Fruit fly (Drosophila melanogaster) whole organism, embryonic: ENCODE measurements around the gene Antp.
A peak's percentile ranks its signal among the peaks of the same experiment; 100 is the strongest.

Experiments
- Bdp1 ChIP-seq: fragments of 200-800 bp; sonication (Bioruptor generic); optimal IDR thresholded peaks from 3 replicates; lab custom pipeline; 2016; ENCODE audit warnings: missing biosample characterization, missing genetic modification characterization
- CG10267 ChIP-seq: fragments of 200-800 bp; sonication (Bioruptor generic); optimal IDR thresholded peaks from 2 replicates; lab custom pipeline; 2018; ENCODE audit warnings: missing biosample characterization, mild to moderate bottlenecking, missing genetic modification characterization, moderate library complexity
- CG10431 ChIP-seq: fragments of 200-800 bp; sonication (Bioruptor generic); optimal IDR thresholded peaks from 3 replicates; lab custom pipeline; 2018; ENCODE audit warnings: missing biosample characterization, mild to moderate bottlenecking, missing genetic modification characterization
- CG12104 ChIP-seq: fragments of 200-800 bp; sonication (Bioruptor generic); optimal IDR thresholded peaks from 3 replicates; lab custom pipeline; 2016; ENCODE audit warnings: missing biosample characterization, missing genetic modification characterization
- CG12236 ChIP-seq: fragments of 200-800 bp; sonication (Bioruptor generic); optimal IDR thresholded peaks from 2 replicates; lab custom pipeline; 2016; ENCODE audit warnings: missing biosample characterization, missing genetic modification characterization
- CG12744 ChIP-seq: fragments of 200-800 bp; sonication (Bioruptor generic); optimal IDR thresholded peaks from 2 replicates; lab custom pipeline; 2016; ENCODE audit warnings: missing biosample characterization, missing genetic modification characterization
- CG17359 ChIP-seq: fragments of 200-800 bp; sonication (Bioruptor generic); optimal IDR thresholded peaks from 3 replicates; lab custom pipeline; 2018; ENCODE audit warnings: missing biosample characterization, mild to moderate bottlenecking, missing genetic modification characterization, moderate library complexity
- CG17361 ChIP-seq: fragments of 200-800 bp; sonication (Bioruptor generic); IDR thresholded peaks from 3 replicates; pipeline ENCODE4 v1.3.6; 2022; ENCODE audit warnings: missing biosample characterization, missing genetic modification characterization
- CG2875 ChIP-seq: fragments of 200-800 bp; sonication (Bioruptor generic); optimal IDR thresholded peaks from 2 replicates; lab custom pipeline; 2017; ENCODE audit warnings: missing biosample characterization, mild to moderate bottlenecking, missing genetic modification characterization, missing genetic modification reagents
- CG2889 ChIP-seq: fragments of 200-800 bp; sonication (Bioruptor generic); IDR thresholded peaks from 3 replicates; pipeline ENCODE4 v1.3.6; 2022; ENCODE audit warnings: missing biosample characterization, missing genetic modification characterization
- CG30020 ChIP-seq: fragments of 200-800 bp; optimal IDR thresholded peaks from 2 replicates; lab custom pipeline; 2019; ENCODE audit warnings: missing biosample characterization, mild to moderate bottlenecking, missing genetic modification characterization, moderate library complexity
- CG32767 ChIP-seq: fragments of 200-800 bp; sonication (Bioruptor generic); IDR thresholded peaks from 2 replicates; pipeline ENCODE4 v1.3.6; 2022; ENCODE audit warnings: missing biosample characterization, missing genetic modification characterization
- CG33557 ChIP-seq: fragments of 200-800 bp; sonication (Bioruptor generic); optimal IDR thresholded peaks from 2 replicates; lab custom pipeline; 2019; ENCODE audit warnings: missing biosample characterization, mild to moderate bottlenecking, missing genetic modification characterization, moderate library complexity
- CG4404 ChIP-seq: fragments of 200-800 bp; sonication (Bioruptor generic); IDR thresholded peaks from 2 replicates; pipeline ENCODE4 v1.3.6; 2022; ENCODE audit warnings: missing biosample characterization, missing genetic modification characterization
- CG9797 ChIP-seq: fragments of 200-800 bp; sonication (Bioruptor generic); optimal IDR thresholded peaks from 3 replicates; lab custom pipeline; 2018; ENCODE audit warnings: missing biosample characterization, mild to moderate bottlenecking, missing genetic modification characterization
- CrebB ChIP-seq: fragments of 200-800 bp; sonication (Bioruptor generic); optimal IDR thresholded peaks from 3 replicates; lab custom pipeline; 2018; ENCODE audit warnings: missing biosample characterization, mild to moderate bottlenecking, missing genetic modification characterization
- D19B ChIP-seq: fragments of 200-800 bp; sonication (Bioruptor generic); optimal IDR thresholded peaks from 2 replicates; lab custom pipeline; 2017; ENCODE audit warnings: missing biosample characterization, mild to moderate bottlenecking, missing genetic modification characterization
- Dek ChIP-seq: fragments of 200-800 bp; sonication (Bioruptor generic); optimal IDR thresholded peaks from 3 replicates; lab custom pipeline; 2019; ENCODE audit warnings: missing biosample characterization, mild to moderate bottlenecking, missing genetic modification characterization, moderate library complexity
- H15 ChIP-seq: fragments of 200-800 bp; sonication (Bioruptor generic); IDR thresholded peaks from 3 replicates; pipeline ENCODE4 v1.3.6; 2022; ENCODE audit warnings: missing biosample characterization, missing genetic modification characterization
- HLH54F ChIP-seq: fragments of 200-800 bp; sonication (Bioruptor generic); optimal IDR thresholded peaks from 3 replicates; lab custom pipeline; 2016; ENCODE audit warnings: missing biosample characterization, missing genetic modification characterization
- Hmr ChIP-seq: fragments of 200-800 bp; sonication (Bioruptor generic); optimal IDR thresholded peaks from 3 replicates; lab custom pipeline; 2017; ENCODE audit warnings: mild to moderate bottlenecking, missing biosample characterization, missing genetic modification reagents, missing genetic modification characterization
- MTF-1 ChIP-seq: fragments of 200-800 bp; sonication (Bioruptor generic); optimal IDR thresholded peaks from 2 replicates; lab custom pipeline; 2018; ENCODE audit warnings: missing biosample characterization, mild to moderate bottlenecking, missing genetic modification characterization, borderline replicate concordance
- Meics ChIP-seq: fragments of 200-800 bp; sonication (Bioruptor generic); optimal IDR thresholded peaks from 2 replicates; lab custom pipeline; 2017; ENCODE audit warnings: missing biosample characterization, mild to moderate bottlenecking, missing genetic modification characterization
- Nf-YA ChIP-seq: fragments of 200-800 bp; sonication (Bioruptor generic); IDR thresholded peaks from 2 replicates; pipeline ENCODE4 v1.3.6; 2022; ENCODE audit warnings: missing biosample characterization, missing genetic modification characterization
- Oaz ChIP-seq: fragments of 200-800 bp; sonication (Bioruptor generic); IDR thresholded peaks from 2 replicates; pipeline ENCODE4 v1.3.6; 2022; ENCODE audit warnings: missing biosample characterization, missing genetic modification characterization
- Sox100B ChIP-seq: fragments of 200-800 bp; sonication (Bioruptor generic); optimal IDR thresholded peaks from 3 replicates; lab custom pipeline; 2018; ENCODE audit warnings: missing biosample characterization, mild to moderate bottlenecking, missing genetic modification characterization
- Tbp ChIP-seq: fragments of >200 bp; optimal IDR thresholded peaks from 2 replicates; lab custom pipeline; 2018; ENCODE audit warnings: missing biosample characterization, missing genetic modification characterization
- aop ChIP-seq: fragments of 200-800 bp; sonication (Bioruptor generic); IDR thresholded peaks from 2 replicates; pipeline ENCODE4 v1.3.6; 2022; ENCODE audit warnings: missing biosample characterization, missing genetic modification characterization
- ap ChIP-seq: fragments of 200-800 bp; sonication (Bioruptor generic); IDR thresholded peaks from 2 replicates; pipeline ENCODE4 v1.3.6; 2022; ENCODE audit warnings: missing biosample characterization, missing genetic modification characterization
- bab2 ChIP-seq: fragments of 200-800 bp; sonication (Bioruptor generic); optimal IDR thresholded peaks from 2 replicates; lab custom pipeline; 2016; ENCODE audit warnings: missing biosample characterization, missing genetic modification characterization
- br ChIP-seq: fragments of >200 bp; optimal IDR thresholded peaks from 2 replicates; lab custom pipeline; 2017
- cato ChIP-seq: fragments of 200-800 bp; sonication (Bioruptor generic); optimal IDR thresholded peaks from 2 replicates; lab custom pipeline; 2016; ENCODE audit warnings: missing biosample characterization, missing genetic modification characterization, borderline replicate concordance
- chm ChIP-seq: fragments of 200-800 bp; sonication (Bioruptor generic); IDR thresholded peaks from 2 replicates; pipeline ENCODE4 v1.3.6; 2022; ENCODE audit warnings: missing biosample characterization, missing genetic modification characterization
- dpn ChIP-seq, 2 experiments: fragments of 200-800 bp; sonication (Bioruptor generic); optimal IDR thresholded peaks; 3 replicates each; lab custom pipeline; 2016; ENCODE audit warnings: missing biosample characterization in 2 of 2, missing genetic modification characterization in 2 of 2
- exex ChIP-seq: fragments of 200-800 bp; sonication (Bioruptor generic); optimal IDR thresholded peaks from 4 replicates; lab custom pipeline; 2018; ENCODE audit warnings: missing biosample characterization, mild to moderate bottlenecking, missing genetic modification characterization, moderate library complexity
- gcm ChIP-seq: fragments of 200-800 bp; sonication (Bioruptor generic); optimal IDR thresholded peaks from 2 replicates; lab custom pipeline; 2019; ENCODE audit warnings: missing biosample characterization, mild to moderate bottlenecking, missing genetic modification characterization, moderate library complexity
- gro ChIP-seq: fragments of 200-800 bp; sonication (Bioruptor generic); optimal IDR thresholded peaks from 2 replicates; lab custom pipeline; 2016; ENCODE audit warnings: missing biosample characterization, missing genetic modification characterization
- gsb ChIP-seq: fragments of 200-800 bp; sonication (Bioruptor generic); IDR thresholded peaks from 2 replicates; pipeline ENCODE4 v1.3.6; 2022; ENCODE audit warnings: missing biosample characterization, missing genetic modification characterization
- jing ChIP-seq: fragments of 200-800 bp; sonication (Bioruptor generic); optimal IDR thresholded peaks from 2 replicates; lab custom pipeline; 2018; ENCODE audit warnings: missing biosample characterization, mild to moderate bottlenecking, missing genetic modification characterization
- kni ChIP-seq: fragments of 200-800 bp; sonication (Bioruptor generic); optimal IDR thresholded peaks from 3 replicates; lab custom pipeline; 2017; ENCODE audit warnings: mild to moderate bottlenecking, missing biosample characterization, missing genetic modification reagents, missing genetic modification characterization
- mam ChIP-seq: fragments of 200-800 bp; sonication (Bioruptor generic); optimal IDR thresholded peaks from 3 replicates; lab custom pipeline; 2016; ENCODE audit warnings: missing biosample characterization, missing genetic modification characterization
- oc ChIP-seq: fragments of 200-800 bp; sonication (Bioruptor generic); optimal IDR thresholded peaks from 2 replicates; lab custom pipeline; 2018; ENCODE audit warnings: missing biosample characterization, mild to moderate bottlenecking, missing genetic modification characterization, moderate library complexity
- pan ChIP-seq, 4 experiments: fragments of >200 bp in 3 of 4; fragments of 200-800 bp in 1 of 4; sonication (Bioruptor generic) in 1 of 4; optimal IDR thresholded peaks in 3 of 4; IDR thresholded peaks in 1 of 4; 2 replicates each; pipeline versions ENCODE4 v1.3.6 to Lab custom; 2017 to 2022; ENCODE audit warnings: missing biosample characterization in 2 of 4, missing genetic modification characterization in 2 of 4, mixed read lengths in 1 of 4
- sc ChIP-seq, 3 experiments: fragments of >200 bp in 2 of 3; fragments of 200-800 bp in 1 of 3; sonication (Bioruptor generic) in 1 of 3; optimal IDR thresholded peaks; 2 replicates in 2 of 3; 3 replicates in 1 of 3; lab custom pipeline; 2017; ENCODE audit warnings: mild to moderate bottlenecking in 1 of 3, missing biosample characterization in 1 of 3, missing genetic modification characterization in 1 of 3, missing genetic modification reagents in 1 of 3
- sens-2 ChIP-seq: fragments of 200-800 bp; sonication (Bioruptor generic); IDR thresholded peaks from 2 replicates; pipeline ENCODE4 v1.3.6; 2022; ENCODE audit warnings: missing biosample characterization, missing genetic modification characterization
- sim ChIP-seq: fragments of 200-800 bp; sonication (Bioruptor generic); IDR thresholded peaks from 2 replicates; pipeline ENCODE4 v1.3.6; 2022; ENCODE audit warnings: missing biosample characterization, missing genetic modification characterization
- slou ChIP-seq: fragments of 200-800 bp; sonication (Bioruptor generic); optimal IDR thresholded peaks from 3 replicates; lab custom pipeline; 2016; ENCODE audit warnings: missing biosample characterization, missing genetic modification characterization
- unc-4 ChIP-seq: fragments of 200-800 bp; sonication (Bioruptor generic); IDR thresholded peaks from 2 replicates; pipeline ENCODE4 v1.3.6; 2022; ENCODE audit warnings: missing biosample characterization, missing genetic modification characterization; ENCODE audit not compliant: partially characterized antibody
- usp ChIP-seq: fragments of >200 bp; optimal IDR thresholded peaks from 2 replicates; lab custom pipeline; 2017; ENCODE audit warnings: missing biosample characterization, missing genetic modification characterization

Gene Antp

dm6 chr3R:6881264-6882014 is 117.6 kb downstream of the Antp start (continued):
- TF ChIP-seq unc-4 (GFP tag; lab: Robert Waterston, UW) (no peak), usp (no peak), pan (optimal IDR thresholded peaks at IDR 0.05; lab: Kevin White, UChicago) (no peak), pan (GFP tag; optimal IDR thresholded peaks at IDR 0.05 in 1 of 2, IDR thresholded peaks at IDR 0.05 in 1 of 2) (peak in 1 of 2 experiments; percentile 49), mam (GFP tag; lab: Kevin White, UChicago) (no peak), ap (GFP tag; lab: Robert Waterston, UW) (0 out of 2 replicates have a peak, but pooled peaks have one; percentile 41), jing (GFP tag; lab: Kevin White, UChicago) (peak; percentile 27), CG17361 (GFP tag; lab: Robert Waterston, UW) (no peak; the same call in 2 of the 3 replicates), Hmr (peak; percentile 37), exex (tag; lab: Kevin White, UChicago) (no peak), CG4404 (GFP tag; lab: Robert Waterston, UW) (peak; percentile 83), CG32767 (GFP tag; lab: Robert Waterston, UW) (peak; percentile 80), D19B (no peak), CG30020 (no peak), bab2 (GFP tag; lab: Kevin White, UChicago) (peak; percentile 48), CG9797 (GFP tag; lab: Kevin White, UChicago) (no peak), CG12744 (peak; percentile 51), Sox100B (GFP tag; lab: Kevin White, UChicago) (peak; percentile 64), slou (GFP tag; lab: Kevin White, UChicago) (no peak), sens-2 (no peak), Meics (GFP tag; lab: Kevin White, UChicago) (peak; percentile 30), Dek (tag; lab: Kevin White, UChicago) (no peak), HLH54F (GFP tag; lab: Kevin White, UChicago) (peak; percentile 39), br (lab: Kevin White, UChicago) (no peak), Bdp1 (GFP tag; lab: Kevin White, UChicago) (peak; percentile 49), Tbp (GFP tag; lab: Kevin White, UChicago) (no peak), CrebB (peak; percentile 14), CG10431 (GFP tag; lab: Kevin White, UChicago) (peak; percentile 23), sim (GFP tag; lab: Robert Waterston, UW) (peak; percentile 66; the same call in 1 of the 2 replicates), sc (optimal IDR thresholded peaks at IDR 0.05; lab: Kevin White, UChicago) (no peak), sc (GFP tag; optimal IDR thresholded peaks at IDR 0.05; lab: Kevin White, UChicago) (peak; percentile 62), Oaz (no peak), gcm (GFP tag; lab: Kevin White, UChicago) (peak; percentile 87), H15 (no peak), CG10267 (tag; lab: Kevin White, UChicago) (peak; percentile 78), oc (tag; lab: Kevin White, UChicago) (peak; percentile 76), CG12104 (peak; percentile 37), gsb (GFP tag; lab: Robert Waterston, UW) (no peak), CG12236 (peak; percentile 53), gro (GFP tag; lab: Kevin White, UChicago) (no peak), Nf-YA (GFP tag; lab: Robert Waterston, UW) (no peak), MTF-1 (GFP tag; lab: Kevin White, UChicago) (no peak), aop (no peak), CG2875 (GFP tag; lab: Kevin White, UChicago) (peak; percentile 53), kni (GFP tag; lab: Kevin White, UChicago) (peak; percentile 26), chm (GFP tag; lab: Robert Waterston, UW) (peak; percentile 42; the same call in 1 of the 2 replicates), CG17359 (no peak), CG33557 (GFP tag; lab: Kevin White, UChicago) (peak; percentile 82), cato (GFP tag; lab: Kevin White, UChicago) (peak; percentile 54), dpn (GFP tag; optimal IDR thresholded peaks at IDR 0.05; lab: Kevin White, UChicago) (peak; percentile 33 to 59), CG2889 (no peak)
